Fruit fly (Drosophila melanogaster) whole organism, wandering third instar larva: Measurements from ENCODE around the gene CG10562.

Experiments
- GATAd ChIP-seq: sonication (Bioruptor generic); optimal IDR thresholded peaks from 2 replicates; lab custom pipeline; 2016; ENCODE audit warnings: missing biosample characterization, missing genetic modification characterization
- Hr78 ChIP-seq: fragments of >200 bp; optimal IDR thresholded peaks from 2 replicates; lab custom pipeline; 2017; ENCODE audit warnings: missing biosample characterization, missing genetic modification characterization
- Vsx2 ChIP-seq: fragments of 200-300, 225-300 bp; sonication (Bioruptor generic); optimal IDR thresholded peaks from 2 replicates; lab custom pipeline; 2018; ENCODE audit warnings: missing biosample characterization, missing genetic modification characterization; ENCODE audit not compliant: partially characterized antibody
- dmrt93B ChIP-seq: fragments of 200-800 bp; sonication (Bioruptor generic); optimal IDR thresholded peaks from 2 replicates; lab custom pipeline; 2018; ENCODE audit warnings: missing biosample characterization, mild to moderate bottlenecking, missing genetic modification characterization
- fru ChIP-seq: fragments of 200-800 bp; sonication (Bioruptor generic); optimal IDR thresholded peaks from 3 replicates; lab custom pipeline; 2016; ENCODE audit warnings: missing biosample characterization, mild to moderate bottlenecking, missing genetic modification characterization
- h ChIP-seq: fragments of 200-800 bp; sonication (Bioruptor generic); optimal IDR thresholded peaks from 3 replicates; lab custom pipeline; 2016; ENCODE audit warnings: missing biosample characterization, mild to moderate bottlenecking, missing genetic modification characterization
- jim ChIP-seq: fragments of 175-275, 200-325 bp; sonication (Bioruptor generic); optimal IDR thresholded peaks from 2 replicates; lab custom pipeline; 2016; ENCODE audit warnings: missing biosample characterization, mild to moderate bottlenecking, missing genetic modification characterization
- psq ChIP-seq: fragments of 200-800 bp; sonication (Bioruptor generic); optimal IDR thresholded peaks from 3 replicates; lab custom pipeline; 2017; ENCODE audit warnings: missing biosample characterization, mild to moderate bottlenecking, missing genetic modification characterization, moderate library complexity
- tai ChIP-seq: sonication (Bioruptor generic); optimal IDR thresholded peaks from 2 replicates; lab custom pipeline; 2016; ENCODE audit warnings: missing biosample characterization, missing genetic modification characterization

DNA sequence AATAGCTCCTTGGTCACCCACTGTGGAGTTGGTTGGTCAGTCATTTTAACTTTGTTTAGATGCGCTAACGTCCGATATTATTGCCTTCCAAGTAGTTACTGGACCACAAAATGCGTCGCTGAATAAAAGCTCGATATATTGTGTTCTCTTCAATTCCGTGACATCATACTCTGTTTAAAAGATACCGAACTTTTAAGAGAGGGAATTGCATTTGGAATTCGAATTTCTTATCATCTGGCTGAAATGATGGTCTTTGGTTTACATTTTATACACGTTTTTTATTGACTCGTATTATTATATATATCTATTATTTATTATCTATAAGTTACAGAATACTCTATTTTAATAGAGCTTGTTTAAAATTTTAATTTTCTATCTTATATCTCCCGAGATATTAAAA, 8.5 kb upstream of the CG10562 start, which contains the start of gene CHKov2:
- no peak for TF ChIP-seq fru (GFP tag; lab: Kevin White, UChicago)
- TF ChIP-seq tai (GFP tag; lab: Kevin White, UChicago): no peak
- no peak for TF ChIP-seq GATAd (GFP tag; lab: Kevin White, UChicago)
- TF ChIP-seq Hr78 (GFP tag; lab: Kevin White, UChicago): no peak
- no peak for TF ChIP-seq dmrt93B
- no peak for TF ChIP-seq jim (GFP tag; lab: Kevin White, UChicago)
- no peak for TF ChIP-seq Vsx2 (GFP tag; lab: Kevin White, UChicago)
- TF ChIP-seq h (GFP tag; lab: Kevin White, UChicago): no peak
- no peak for TF ChIP-seq psq
